Worm (Caenorhabditis elegans): ENCODE measurements around the gene C47E12.9.

Gene C47E12.9

ce11 chrIV:9928180-9928896 is 46.2 kb upstream of the C47E12.9 start, which contains the start of gene dur-1 (continued):
- no peak for TF ChIP-seq fkh-8 (tag; optimal IDR thresholded peaks at IDR 0.05)
- TF ChIP-seq xbp-1 (tag; optimal IDR thresholded peaks at IDR 0.05), result no peak
- peak; percentile 44 for TF ChIP-seq snu-23 (GFP tag; optimal IDR thresholded peaks at IDR 0.05)
- TF ChIP-seq pax-3 (tag; optimal IDR thresholded peaks at IDR 0.05), result no peak
- peak; percentile 69 for TF ChIP-seq nhr-19 (GFP tag; conservative IDR thresholded peaks at IDR 0.05)
- TF ChIP-seq nhr-20 (tag; optimal IDR thresholded peaks at IDR 0.05), result peak; percentile 23
- TF ChIP-seq nhr-76 (tag; optimal IDR thresholded peaks at IDR 0.05), result no peak
- TF ChIP-seq fkh-4 (tag; optimal IDR thresholded peaks at IDR 0.05; ENCODE audit: borderline replicate concordance), result no peak

ce11 chrIV:9932055-9932454 is 42.4 kb upstream of the C47E12.9 start, which contains the start of the genes trmt-10A and F25H8.2:
Gene trmt-10A, minus strand, starts transcription at chrIV:9932213.
Gene F25H8.2, plus strand, starts transcription at chrIV:9932235.
- peak; percentile 49 to 75 (median 52) for TF ChIP-seq dpl-1 (GFP tag; optimal IDR thresholded peaks at IDR 0.05)
- no peak for TF ChIP-seq efl-3 (GFP tag; optimal IDR thresholded peaks at IDR 0.05)
- TF ChIP-seq lin-35 (GFP tag; optimal IDR thresholded peaks at IDR 0.05), result peak; percentile 62 to 79
- TF ChIP-seq sox-4 (tag; optimal IDR thresholded peaks at IDR 0.05), result no peak
- peak in 1 of 6 experiments; percentile 50 for TF ChIP-seq elt-3 (tag; optimal IDR thresholded peaks at IDR 0.05)
- peak; percentile 58 for TF ChIP-seq lin-14 (GFP tag; optimal IDR thresholded peaks at IDR 0.05)
- TF ChIP-seq jun-1 (tag; optimal IDR thresholded peaks at IDR 0.05), result no peak
- TF ChIP-seq nhr-71 (tag; optimal IDR thresholded peaks at IDR 0.05), result peak; percentile 36
- peak; percentile 77 for TF ChIP-seq mep-1 (tag; optimal IDR thresholded peaks at IDR 0.05)
- TF ChIP-seq efl-1 (optimal IDR thresholded peaks at IDR 0.05), result peak; percentile 47 to 54
- TF ChIP-seq efl-1 (GFP tag; optimal IDR thresholded peaks at IDR 0.05 in 1 of 2), result peak; percentile 62 to 91
- no peak for TF ChIP-seq sptf-1 (tag; optimal IDR thresholded peaks at IDR 0.05)
- TF ChIP-seq skn-1 (tag; optimal IDR thresholded peaks at IDR 0.05), result peak; percentile 77
- TF ChIP-seq nhr-47 (tag; optimal IDR thresholded peaks at IDR 0.05), result peak; percentile 30
- TF ChIP-seq snu-23 (GFP tag; optimal IDR thresholded peaks at IDR 0.05), result peak; percentile 38
- TF ChIP-seq snpc-4 (tag; optimal IDR thresholded peaks at IDR 0.05), result no peak
- peak; percentile 3 for TF ChIP-seq F16B12.6 (tag; optimal IDR thresholded peaks at IDR 0.05)
- TF ChIP-seq lin-13 (GFP tag; optimal IDR thresholded peaks at IDR 0.05), result no peak
- TF ChIP-seq alr-1 (tag; optimal IDR thresholded peaks at IDR 0.05; ENCODE audit: borderline replicate concordance), result no peak
- no peak for TF ChIP-seq grh-1 (GFP tag; IDR thresholded peaks at IDR 0.05)
- peak; percentile 34 to 83 for TF ChIP-seq lsy-2 (tag; optimal IDR thresholded peaks at IDR 0.05)
- TF ChIP-seq ceh-88 (GFP tag; IDR thresholded peaks at IDR 0.05), result no peak
- TF ChIP-seq xbp-1 (tag; optimal IDR thresholded peaks at IDR 0.05), result peak; percentile 13
- TF ChIP-seq lin-39 (tag; optimal IDR thresholded peaks at IDR 0.05), result no peak
- TF ChIP-seq unc-130 (tag; optimal IDR thresholded peaks at IDR 0.05), result no peak
- peak; percentile 78 for TF ChIP-seq lin-15B (tag; optimal IDR thresholded peaks at IDR 0.05)
- TF ChIP-seq zip-4 (GFP tag; optimal IDR thresholded peaks at IDR 0.05), result no peak
- peak; percentile 67 for TF ChIP-seq C16A3.4 (tag; optimal IDR thresholded peaks at IDR 0.05)

- TF ChIP-seq efl-1 (optimal IDR thresholded peaks at IDR 0.05), result no peak
- peak in 1 of 2 experiments; percentile 1 for TF ChIP-seq efl-1 (GFP tag; optimal IDR thresholded peaks at IDR 0.05 in 1 of 2)
- no peak for TF ChIP-seq fkh-4 (tag; optimal IDR thresholded peaks at IDR 0.05; ENCODE audit: borderline replicate concordance)
Measured at ce11 chrIV:9933580-9933979, 40.9 kb upstream of the C47E12.9 start, which contains the start of gene spe-29. Gene spe-29, plus strand, starts transcription at chrIV:9933880.

- no peak for TF ChIP-seq zip-4 (GFP tag; optimal IDR thresholded peaks at IDR 0.05)
- TF ChIP-seq nhr-71 (tag; optimal IDR thresholded peaks at IDR 0.05), result no peak
- no peak for TF ChIP-seq sptf-1 (tag; optimal IDR thresholded peaks at IDR 0.05)
- no peak for TF ChIP-seq sox-4 (tag; optimal IDR thresholded peaks at IDR 0.05)
- TF ChIP-seq nhr-90 (tag; optimal IDR thresholded peaks at IDR 0.05; ENCODE audit: poor library complexity), result no peak
- no peak for TF ChIP-seq unc-130 (tag; optimal IDR thresholded peaks at IDR 0.05)
- TF ChIP-seq elt-3 (tag; optimal IDR thresholded peaks at IDR 0.05), result no peak
- no peak for TF ChIP-seq tbx-2 (tag; optimal IDR thresholded peaks at IDR 0.05)
- TF ChIP-seq pax-3 (tag; optimal IDR thresholded peaks at IDR 0.05), result no peak
- no peak for TF ChIP-seq alr-1 (tag; optimal IDR thresholded peaks at IDR 0.05; ENCODE audit: borderline replicate concordance)
- TF ChIP-seq lir-3 (tag; optimal IDR thresholded peaks at IDR 0.05; ENCODE audit: poor library complexity), result no peak
Measured at ce11 chrIV:9943214-9943613, 31.3 kb upstream of the C47E12.9 start.

Data from whole organism, L1 larva.